Fruit fly (Drosophila melanogaster): ENCODE measurements around the gene aust.

Gene aust

DNA sequence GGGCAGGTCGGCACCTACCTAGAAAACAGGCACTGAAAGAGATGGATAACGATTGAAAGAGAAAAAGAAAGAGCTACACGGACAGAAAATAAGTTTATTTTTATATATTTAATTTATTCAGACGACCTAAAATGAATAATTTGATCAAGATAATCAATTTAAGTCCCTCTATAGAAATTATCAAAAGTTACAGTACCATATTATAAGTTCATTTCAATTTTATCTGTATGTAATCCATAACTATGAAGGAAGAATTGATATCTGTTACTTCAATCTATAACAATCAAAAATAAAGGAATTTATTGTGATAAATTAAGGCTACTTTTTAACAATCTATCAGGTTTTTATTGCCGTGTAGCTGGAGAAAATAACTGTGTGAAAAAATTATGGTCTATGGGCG is 44.4 kb downstream of the aust start (continued):
- peak; percentile 12 for TF ChIP-seq Deaf1 (tag; optimal IDR thresholded peaks at IDR 0.05)
- no peak for TF ChIP-seq Fer1 (GFP tag; optimal IDR thresholded peaks at IDR 0.05)
- TF ChIP-seq ATbp (GFP tag; optimal IDR thresholded peaks at IDR 0.05) = peak; percentile 56
- 0 out of 2 replicates have a peak, but pooled peaks have one; percentile 7 for TF ChIP-seq HLH3B (GFP tag; IDR thresholded peaks at IDR 0.05)
- peak; percentile 32 for TF ChIP-seq trem (tag; optimal IDR thresholded peaks at IDR 0.05)
- TF ChIP-seq CG8281 (tag; optimal IDR thresholded peaks at IDR 0.05) = no peak
- no peak for TF ChIP-seq sim (GFP tag; IDR thresholded peaks at IDR 0.05)
- peak; percentile 62 for TF ChIP-seq CG13424 (tag; optimal IDR thresholded peaks at IDR 0.05)
- TF ChIP-seq CG15269 (tag; optimal IDR thresholded peaks at IDR 0.05) = peak; percentile 45
- no peak for TF ChIP-seq Dref (GFP tag; IDR thresholded peaks at IDR 0.05)
- peak; percentile 16 for TF ChIP-seq CG10267 (tag; optimal IDR thresholded peaks at IDR 0.05)
- no peak for TF ChIP-seq her (GFP tag; optimal IDR thresholded peaks at IDR 0.05)
- TF ChIP-seq sc (optimal IDR thresholded peaks at IDR 0.05) = no peak
- peak; percentile 18 for TF ChIP-seq sc (GFP tag; optimal IDR thresholded peaks at IDR 0.05)
- no peak for TF ChIP-seq prd (optimal IDR thresholded peaks at IDR 0.05)
- 0 out of 3 replicates have a peak, but pooled peaks have one; percentile 40 for TF ChIP-seq prd (GFP tag; IDR thresholded peaks at IDR 0.05)
- TF ChIP-seq CG8388 (GFP tag; optimal IDR thresholded peaks at IDR 0.05) = peak; percentile 62
- TF ChIP-seq tap (tag; optimal IDR thresholded peaks at IDR 0.05) = peak; percentile 40
- no peak for TF ChIP-seq pita (GFP tag; optimal IDR thresholded peaks at IDR 0.05)
- peak; percentile 70 for TF ChIP-seq Blimp-1 (GFP tag; optimal IDR thresholded peaks at IDR 0.05)
- 0 out of 2 replicates have a peak, but pooled peaks have one; percentile 5 for TF ChIP-seq esg (GFP tag; conservative IDR thresholded peaks at IDR 0.05)
- TF ChIP-seq pb (GFP tag; optimal IDR thresholded peaks at IDR 0.05) = no peak
- peak; percentile 47 for TF ChIP-seq unpg (GFP tag; optimal IDR thresholded peaks at IDR 0.05)
- peak; percentile 27 for TF ChIP-seq dmrt11E (tag; optimal IDR thresholded peaks at IDR 0.05)
- TF ChIP-seq CG18262 (tag; optimal IDR thresholded peaks at IDR 0.05) = peak; percentile 82
- TF ChIP-seq lola (GFP tag; optimal IDR thresholded peaks at IDR 0.05) = peak in 1 of 3 experiments; percentile 54
- peak; percentile 30 for TF ChIP-seq CG1233 (GFP tag; optimal IDR thresholded peaks at IDR 0.05)
- TF ChIP-seq CG12659 (GFP tag; optimal IDR thresholded peaks at IDR 0.05) = peak; percentile 18
- TF ChIP-seq Gsc (GFP tag; IDR thresholded peaks at IDR 0.05) = no peak
- TF ChIP-seq en (GFP tag; optimal IDR thresholded peaks at IDR 0.05) = no peak
- TF ChIP-seq CG31441 (GFP tag; IDR thresholded peaks at IDR 0.05) = peak; percentile 68
- TF ChIP-seq Oli (tag; optimal IDR thresholded peaks at IDR 0.05) = peak; percentile 54
- no peak for TF ChIP-seq sisA (GFP tag; IDR thresholded peaks at IDR 0.05)
- TF ChIP-seq CG8924 (tag; optimal IDR thresholded peaks at IDR 0.05) = peak; percentile 62
- no peak for TF ChIP-seq D (optimal IDR thresholded peaks at IDR 0.05)
- peak; percentile 33 for TF ChIP-seq D (GFP tag; optimal IDR thresholded peaks at IDR 0.05)
- peak; percentile 33 for TF ChIP-seq bcd (GFP tag; optimal IDR thresholded peaks at IDR 0.05)
- peak; percentile 24 for TF ChIP-seq Abd-B (GFP tag; optimal IDR thresholded peaks at IDR 0.05)
- no peak for TF ChIP-seq CG4730 (GFP tag; IDR thresholded peaks at IDR 0.05)
- TF ChIP-seq tgo (GFP tag; IDR thresholded peaks at IDR 0.05) = peak; percentile 43; the same call in 2 of the 3 replicates
- TF ChIP-seq CG10654 (GFP tag; optimal IDR thresholded peaks at IDR 0.05) = peak; percentile 4
- peak; percentile 48 for TF ChIP-seq az2 (GFP tag; optimal IDR thresholded peaks at IDR 0.05)
- peak; percentile 67 for TF ChIP-seq sens (GFP tag)
- no peak for TF ChIP-seq CG11696 (GFP tag; IDR thresholded peaks at IDR 0.05)
- peak; percentile 64 for TF ChIP-seq CG17359 (tag; optimal IDR thresholded peaks at IDR 0.05)
- peak; percentile 59 for TF ChIP-seq grau (tag; optimal IDR thresholded peaks at IDR 0.05)
- TF ChIP-seq CG7556 (GFP tag; optimal IDR thresholded peaks at IDR 0.05) = peak; percentile 43
- TF ChIP-seq phol (tag; optimal IDR thresholded peaks at IDR 0.05) = peak; percentile 77
- TF ChIP-seq Asciz (GFP tag; optimal IDR thresholded peaks at IDR 0.05) = peak; percentile 34
- TF ChIP-seq CG1529 (GFP tag; optimal IDR thresholded peaks at IDR 0.05) = peak; percentile 17
- peak; percentile 71 for TF ChIP-seq CG15601 (tag; optimal IDR thresholded peaks at IDR 0.05)

Measured in whole organism, embryonic.